Fruit fly (Drosophila melanogaster): ENCODE data around the gene Lon.

Gene Lon

dm6 chr3L:19618072-19618958 lies 6.3 kb upstream of the Lon start, which contains the start of gene asf1:
asf1 (plus strand) TSS chr3L:19618894.
- no peak for TF ChIP-seq noc (tag; optimal IDR thresholded peaks at IDR 0.05)

dm6 chr3L:19605974-19606497 lies 6.0 kb downstream of the Lon start, which contains the start of the genes lush and CG9372:
lush (minus strand) TSS chr3L:19606090.
CG9372 (plus strand) TSS chr3L:19606208.
- no peak for TF ChIP-seq noc (tag; optimal IDR thresholded peaks at IDR 0.05)

- TF ChIP-seq noc (tag; optimal IDR thresholded peaks at IDR 0.05): no peak
Measured at dm6 chr3L:19601413-19601812, 10.6 kb downstream of the Lon start, which contains the start of gene CG9368. CG9368 (plus strand) TSS chr3L:19601633.

dm6 chr3L:19598369-19599148 lies 13.4 kb downstream of the Lon start, which contains the start of the genes ash1 and Taf6:
ash1 (minus strand) TSS chr3L:19598755.
Taf6 (plus strand) TSS chr3L:19599088.
- no peak for TF ChIP-seq noc (tag; optimal IDR thresholded peaks at IDR 0.05)

dm6 chr3L:19590422-19590821 lies 21.6 kb downstream of the Lon start, which contains the start of gene CG14100:
CG14100 (minus strand) TSS chr3L:19590524.
- peak; percentile 100 for TF ChIP-seq noc (tag; optimal IDR thresholded peaks at IDR 0.05)

- no peak for TF ChIP-seq noc (tag; optimal IDR thresholded peaks at IDR 0.05)
Measured at dm6 chr3L:19585979-19586378, 26.0 kb downstream of the Lon start, which contains the start of the genes CG9231 and CG9330. CG9231 (minus strand) TSS chr3L:19586003. CG9330 (plus strand) TSS chr3L:19586253.

dm6 chr3L:19584369-19584915 lies 27.6 kb downstream of the Lon start, which contains the start of gene Shal:
Shal (minus strand) TSS chr3L:19584568.
- no peak for TF ChIP-seq noc (tag; optimal IDR thresholded peaks at IDR 0.05)

dm6 chr3L:19580709-19581227 lies 31.2 kb downstream of the Lon start:
- no peak for TF ChIP-seq noc (tag; optimal IDR thresholded peaks at IDR 0.05)

- TF ChIP-seq noc (tag; optimal IDR thresholded peaks at IDR 0.05): no peak
Measured at dm6 chr3L:19579346-19579745, 32.7 kb downstream of the Lon start.

dm6 chr3L:19575650-19576049 lies 36.3 kb downstream of the Lon start:
- TF ChIP-seq noc (tag; optimal IDR thresholded peaks at IDR 0.05): no peak

dm6 chr3L:19574452-19574851 lies 37.5 kb downstream of the Lon start:
- TF ChIP-seq noc (tag; optimal IDR thresholded peaks at IDR 0.05): no peak

- no peak for TF ChIP-seq noc (tag; optimal IDR thresholded peaks at IDR 0.05)
Measured at dm6 chr3L:19569407-19569806, 42.6 kb downstream of the Lon start.

dm6 chr3L:19568999-19569398 lies 43.0 kb downstream of the Lon start:
- TF ChIP-seq noc (tag; optimal IDR thresholded peaks at IDR 0.05): no peak

- TF ChIP-seq noc (tag; optimal IDR thresholded peaks at IDR 0.05): no peak
Measured at dm6 chr3L:19566127-19566526, 45.9 kb downstream of the Lon start.

Data from whole organism, larva.